Fruit fly (Drosophila melanogaster): Measurements from ENCODE around the gene Mayo.

Gene Mayo

DNA sequence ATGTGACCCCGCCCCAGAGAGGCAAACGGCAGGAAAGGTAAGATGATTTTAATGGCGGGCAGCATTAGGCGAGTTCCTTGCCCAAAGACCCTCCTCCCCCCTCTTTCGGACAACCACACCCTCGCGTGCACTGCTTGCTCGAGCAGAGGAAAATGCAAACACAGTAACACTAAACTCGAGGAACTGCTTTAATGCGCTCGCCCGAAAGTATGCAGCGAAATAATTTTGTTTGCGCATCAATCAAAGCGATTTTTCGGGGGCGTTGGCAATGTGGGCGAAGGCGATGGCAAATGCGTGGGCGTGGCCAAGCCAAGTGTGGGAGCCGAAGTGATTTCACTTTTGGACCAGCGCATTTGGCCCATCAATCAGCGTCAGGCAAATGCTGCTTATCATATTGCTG lies 22.6 kb downstream of the Mayo start (continued):
- TF ChIP-seq gcm (GFP tag; optimal IDR thresholded peaks at IDR 0.05), result no peak
- peak; percentile 18 for TF ChIP-seq dm (GFP tag; optimal IDR thresholded peaks at IDR 0.05)
- peak; percentile 55 for TF ChIP-seq HmgZ (tag; optimal IDR thresholded peaks at IDR 0.05)
- TF ChIP-seq chm (GFP tag; IDR thresholded peaks at IDR 0.05), result peak; percentile 74
- no peak for TF ChIP-seq hth (optimal IDR thresholded peaks at IDR 0.05)
- TF ChIP-seq CG14860 (GFP tag; IDR thresholded peaks at IDR 0.05; ENCODE audit: partially characterized antibody), result 0 out of 3 replicates have a peak, but pooled peaks have one; percentile 35
- TF ChIP-seq lilli (GFP tag; optimal IDR thresholded peaks at IDR 0.05), result no peak
- peak; percentile 31 for TF ChIP-seq NfI (GFP tag; optimal IDR thresholded peaks at IDR 0.05)
- TF ChIP-seq twi (tag; optimal IDR thresholded peaks at IDR 0.05), result no peak
- TF ChIP-seq p53 (GFP tag; optimal IDR thresholded peaks at IDR 0.05), result peak; percentile 15
- no peak for TF ChIP-seq Sox100B (GFP tag; optimal IDR thresholded peaks at IDR 0.05)
- no peak for TF ChIP-seq Stat92E (GFP tag; optimal IDR thresholded peaks at IDR 0.05)
- no peak; the same call in 2 of the 3 replicates for TF ChIP-seq tgo (GFP tag; IDR thresholded peaks at IDR 0.05)
- TF ChIP-seq CG8290 (GFP tag; optimal IDR thresholded peaks at IDR 0.05), result peak; percentile 57
- peak; percentile 58 to 78 for TF ChIP-seq CG8290 (tag; optimal IDR thresholded peaks at IDR 0.05)
- TF ChIP-seq fd3F (GFP tag; optimal IDR thresholded peaks at IDR 0.05), result no peak
- peak; percentile 82 for TF ChIP-seq Med (GFP tag)
- no peak for TF ChIP-seq CG34422 (GFP tag; IDR thresholded peaks at IDR 0.05)
- TF ChIP-seq Bdp1 (GFP tag; optimal IDR thresholded peaks at IDR 0.05), result no peak
- no peak for TF ChIP-seq Bteb2 (GFP tag; optimal IDR thresholded peaks at IDR 0.05)
- no peak for TF ChIP-seq tup (GFP tag; optimal IDR thresholded peaks at IDR 0.05)
- TF ChIP-seq inv (GFP tag; IDR thresholded peaks at IDR 0.05; ENCODE audit: partially characterized antibody), result no peak
- 0 out of 2 replicates have a peak, but pooled peaks have one; percentile 23 for TF ChIP-seq vvl (GFP tag; IDR thresholded peaks at IDR 0.05)
- TF ChIP-seq CG1832 (GFP tag; optimal IDR thresholded peaks at IDR 0.05), result no peak
- TF ChIP-seq Adf1 (GFP tag; IDR thresholded peaks at IDR 0.05), result 0 out of 2 replicates have a peak, but pooled peaks have one; percentile 28
- no peak for TF ChIP-seq C15 (GFP tag; IDR thresholded peaks at IDR 0.05)
- peak; percentile 73 for TF ChIP-seq CG12744 (GFP tag; optimal IDR thresholded peaks at IDR 0.05)
- TF ChIP-seq dysf (GFP tag; IDR thresholded peaks at IDR 0.05), result 0 out of 3 replicates have a peak, but pooled peaks have one; percentile 23
- TF ChIP-seq CkIIα-i1 (GFP tag; IDR thresholded peaks at IDR 0.05), result no peak
- no peak for TF ChIP-seq CG11085 (GFP tag; IDR thresholded peaks at IDR 0.05)
- 0 out of 3 replicates have a peak, but pooled peaks have one; percentile 57 for TF ChIP-seq ci (GFP tag; IDR thresholded peaks at IDR 0.05)
- TF ChIP-seq Xrp1 (GFP tag; IDR thresholded peaks at IDR 0.05), result 0 out of 2 replicates have a peak, but pooled peaks have one; percentile 25
- TF ChIP-seq ttk (GFP tag; IDR thresholded peaks at IDR 0.05), result 0 out of 2 replicates have a peak, but pooled peaks have one; percentile 26
- TF ChIP-seq Nf-YB (GFP tag; optimal IDR thresholded peaks at IDR 0.05), result peak; percentile 20
- no peak for TF ChIP-seq ssp (GFP tag; IDR thresholded peaks at IDR 0.05)
- TF ChIP-seq CG31388 (GFP tag; optimal IDR thresholded peaks at IDR 0.05), result no peak
- peak; percentile 7 for TF ChIP-seq dmrt11E (tag; optimal IDR thresholded peaks at IDR 0.05)
- TF ChIP-seq CG1603 (tag; optimal IDR thresholded peaks at IDR 0.05), result peak; percentile 50
- TF ChIP-seq CG3163 (GFP tag; optimal IDR thresholded peaks at IDR 0.05), result peak; percentile 5
- TF ChIP-seq Oaz (GFP tag; IDR thresholded peaks at IDR 0.05), result no peak
- peak; percentile 65 for TF ChIP-seq Ets97D (GFP tag; optimal IDR thresholded peaks at IDR 0.05)
- peak; percentile 29; the same call in 1 of the 2 replicates for TF ChIP-seq amos (GFP tag; IDR thresholded peaks at IDR 0.05; ENCODE audit: partially characterized antibody)
- TF ChIP-seq zfh1 (GFP tag; IDR thresholded peaks at IDR 0.05), result 0 out of 3 replicates have a peak, but pooled peaks have one; percentile 33
- peak; percentile 98 for TF ChIP-seq CG3065 (GFP tag; optimal IDR thresholded peaks at IDR 0.05)
- no peak for TF ChIP-seq gce (GFP tag; IDR thresholded peaks at IDR 0.05)
- TF ChIP-seq NFAT (GFP tag; IDR thresholded peaks at IDR 0.05), result 0 out of 2 replicates have a peak, but pooled peaks have one; percentile 5
- TF ChIP-seq CG2199 (GFP tag; IDR thresholded peaks at IDR 0.05), result no peak; the same call in 1 of the 3 replicates
- peak; percentile 69; the same call in 2 of the 3 replicates for TF ChIP-seq Opbp (GFP tag; IDR thresholded peaks at IDR 0.05; ENCODE audit: partially characterized antibody)
- TF ChIP-seq Dfd (GFP tag; optimal IDR thresholded peaks at IDR 0.05), result peak in 1 of 2 experiments; percentile 53
- peak; percentile 35; the same call in 1 of the 2 replicates for TF ChIP-seq Rfx (GFP tag; IDR thresholded peaks at IDR 0.05)
- TF ChIP-seq CG8089 (GFP tag; optimal IDR thresholded peaks at IDR 0.05), result no peak

Measured in whole organism, embryonic.